Fruit fly (Drosophila melanogaster): Measurements from ENCODE around the gene Pli.

Pli gene

dm6 chr3R:23921701-23922501 lies 32.0 kb upstream of the Pli start (continued):
- peak; percentile 49; the same call in 1 of the 3 replicates for TF ChIP-seq otp (GFP tag; IDR thresholded peaks at IDR 0.05)
- TF ChIP-seq pzg (GFP tag; optimal IDR thresholded peaks at IDR 0.05) = peak; percentile 12
- TF ChIP-seq kah (GFP tag; optimal IDR thresholded peaks at IDR 0.05) = peak; percentile 57
- peak; percentile 64 for TF ChIP-seq ATbp (GFP tag; optimal IDR thresholded peaks at IDR 0.05)
- no peak for TF ChIP-seq bab2 (GFP tag; optimal IDR thresholded peaks at IDR 0.05)
- no peak for TF ChIP-seq odd (GFP tag; optimal IDR thresholded peaks at IDR 0.05)
- TF ChIP-seq croc (GFP tag; conservative IDR thresholded peaks at IDR 0.05) = no peak
- peak; percentile 8 for TF ChIP-seq trem (tag; optimal IDR thresholded peaks at IDR 0.05)
- TF ChIP-seq CG9932 (GFP tag; IDR thresholded peaks at IDR 0.05) = peak; percentile 34; the same call in 1 of the 2 replicates
- no peak for TF ChIP-seq Myb (GFP tag; optimal IDR thresholded peaks at IDR 0.05)
- no peak for TF ChIP-seq Tbp (GFP tag; optimal IDR thresholded peaks at IDR 0.05)
- no peak for TF ChIP-seq insv (GFP tag; optimal IDR thresholded peaks at IDR 0.05)
- peak in 1 of 2 experiments; percentile 79 for TF ChIP-seq crp (GFP tag; optimal IDR thresholded peaks at IDR 0.05)
- 0 out of 2 replicates have a peak, but pooled peaks have one; percentile 6 for TF ChIP-seq wdn (GFP tag; IDR thresholded peaks at IDR 0.05)
- TF ChIP-seq CG12236 (GFP tag; optimal IDR thresholded peaks at IDR 0.05) = peak; percentile 2
- no peak for TF ChIP-seq CG9876 (GFP tag; optimal IDR thresholded peaks at IDR 0.05)
- peak; percentile 52; the same call in 1 of the 2 replicates for TF ChIP-seq lmd (GFP tag; IDR thresholded peaks at IDR 0.05)
- TF ChIP-seq disco-r (GFP tag; optimal IDR thresholded peaks at IDR 0.05) = no peak
- peak; percentile 83 for TF ChIP-seq CG7987 (GFP tag; optimal IDR thresholded peaks at IDR 0.05)
- peak; percentile 59; the same call in 2 of the 3 replicates for TF ChIP-seq CG17361 (GFP tag; IDR thresholded peaks at IDR 0.05)
- no peak for TF ChIP-seq Hsf (GFP tag; optimal IDR thresholded peaks at IDR 0.05)
- TF ChIP-seq CG1832 (GFP tag; optimal IDR thresholded peaks at IDR 0.05) = peak; percentile 41
- TF ChIP-seq lola (GFP tag; optimal IDR thresholded peaks at IDR 0.05) = peak in 1 of 3 experiments; percentile 4
- peak; percentile 53 for TF ChIP-seq Ssrp (tag; optimal IDR thresholded peaks at IDR 0.05)
- peak; percentile 62 for TF ChIP-seq CG17328 (GFP tag; IDR thresholded peaks at IDR 0.05)
- TF ChIP-seq CG5245 (GFP tag; optimal IDR thresholded peaks at IDR 0.05) = no peak
- no peak; the same call in 2 of the 3 replicates for TF ChIP-seq knrl (GFP tag; IDR thresholded peaks at IDR 0.05; ENCODE audit: partially characterized antibody)
- TF ChIP-seq CG8478 (optimal IDR thresholded peaks at IDR 0.05) = no peak
- TF ChIP-seq CG10565 (GFP tag; optimal IDR thresholded peaks at IDR 0.05) = no peak
- TF ChIP-seq CG2120 (GFP tag; optimal IDR thresholded peaks at IDR 0.05) = peak; percentile 5
- TF ChIP-seq NC2β (GFP tag; optimal IDR thresholded peaks at IDR 0.05) = no peak
- TF ChIP-seq H15 (GFP tag; IDR thresholded peaks at IDR 0.05) = 0 out of 3 replicates have a peak, but pooled peaks have one; percentile 33
- TF ChIP-seq bowl (GFP tag; IDR thresholded peaks at IDR 0.05) = no peak; the same call in 1 of the 2 replicates
- TF ChIP-seq CG3163 (GFP tag; optimal IDR thresholded peaks at IDR 0.05) = no peak
- TF ChIP-seq corto (GFP tag; optimal IDR thresholded peaks at IDR 0.05) = no peak
- TF ChIP-seq jigr1 (GFP tag; IDR thresholded peaks at IDR 0.05) = no peak
- TF ChIP-seq CG31388 (GFP tag; optimal IDR thresholded peaks at IDR 0.05) = no peak
- TF ChIP-seq chinmo (GFP tag; IDR thresholded peaks at IDR 0.05; ENCODE audit: partially characterized antibody) = peak; percentile 97; the same call in 3 of the 4 replicates
- no peak for TF ChIP-seq Dfd (GFP tag; optimal IDR thresholded peaks at IDR 0.05)
- TF ChIP-seq D (optimal IDR thresholded peaks at IDR 0.05) = no peak
- TF ChIP-seq D (GFP tag; optimal IDR thresholded peaks at IDR 0.05) = peak; percentile 20
- TF ChIP-seq pum (GFP tag; optimal IDR thresholded peaks at IDR 0.05) = no peak
- no peak for TF ChIP-seq Ravus (GFP tag; IDR thresholded peaks at IDR 0.05)
- TF ChIP-seq onecut (GFP tag; IDR thresholded peaks at IDR 0.05) = peak; percentile 12; the same call in 1 of the 2 replicates
- TF ChIP-seq Sry-β (GFP tag; optimal IDR thresholded peaks at IDR 0.05) = no peak
- no peak for TF ChIP-seq Dp (GFP tag; optimal IDR thresholded peaks at IDR 0.05)
- TF ChIP-seq CG15479 (GFP tag; optimal IDR thresholded peaks at IDR 0.05) = no peak
- 0 out of 2 replicates have a peak, but pooled peaks have one; percentile 17 for TF ChIP-seq CG31441 (GFP tag; IDR thresholded peaks at IDR 0.05)
- no peak for TF ChIP-seq Nf-YB (GFP tag; optimal IDR thresholded peaks at IDR 0.05)

Data from whole organism, embryonic.